Worm (Caenorhabditis elegans) whole organism, late embryonic: ENCODE data around the gene C01G10.5.

Source experiments
- K02D7.2 ChIP-seq: sonication (generic microtip); optimal IDR thresholded peaks from 2 replicates; lab custom pipeline; 2017; ENCODE audit warnings: mild to moderate bottlenecking, missing genetic modification characterization, missing compliant biosample characterization
- ama-1 ChIP-seq: fragments of 150-350 bp; optimal IDR thresholded peaks from 2 replicates; lab custom pipeline; 2014
- ceh-31 ChIP-seq: sonication (generic microtip); optimal IDR thresholded peaks from 2 replicates; lab custom pipeline; 2016; ENCODE audit warnings: missing genetic modification characterization, missing compliant biosample characterization
- odd-2 ChIP-seq: sonication (generic microtip); optimal IDR thresholded peaks from 2 replicates; lab custom pipeline; 2017; ENCODE audit warnings: antibody characterized with exemption, mild to moderate bottlenecking, missing genetic modification characterization, missing compliant biosample characterization
- unc-55 ChIP-seq: sonication (generic microtip); optimal IDR thresholded peaks from 2 replicates; lab custom pipeline; 2017; ENCODE audit warnings: missing biosample characterization, missing genetic modification reagents, missing genetic modification characterization

Gene C01G10.5

ce11 chrV:15048107-15048506, 41.2 kb downstream of the C01G10.5 start, which contains the start of gene sdc-3:
TSS of gene sdc-3 (minus strand) at chrV:15048207.
- TF ChIP-seq odd-2 (tag; lab: Kevin White, UChicago) (no peak), unc-55 (peak; percentile 17), ceh-31 (tag; lab: Kevin White, UChicago) (no peak), K02D7.2 (tag; lab: Kevin White, UChicago) (no peak), ama-1 (no peak)
